Fruit fly (Drosophila melanogaster) whole organism, embryonic: ENCODE results near the gene CG17233.
A peak's percentile ranks its signal among the peaks of the same experiment; 100 is the strongest.

Source experiments
- Abd-B ChIP-seq: fragments of 200-800 bp; sonication (Bioruptor generic); optimal IDR thresholded peaks from 2 replicates; lab custom pipeline; 2018; ENCODE audit warnings: missing biosample characterization, mild to moderate bottlenecking, missing genetic modification characterization, moderate library complexity
- Bdp1 ChIP-seq: fragments of 200-800 bp; sonication (Bioruptor generic); optimal IDR thresholded peaks from 3 replicates; lab custom pipeline; 2016; ENCODE audit warnings: missing biosample characterization, missing genetic modification characterization
- CG10543 ChIP-seq: fragments of 200-800 bp; sonication (Bioruptor generic); optimal IDR thresholded peaks from 3 replicates; lab custom pipeline; 2017; ENCODE audit warnings: missing biosample characterization, mild to moderate bottlenecking, missing genetic modification characterization, moderate library complexity
- CG11504 ChIP-seq: fragments of 200-800 bp; sonication (Bioruptor generic); optimal IDR thresholded peaks from 3 replicates; lab custom pipeline; 2019; ENCODE audit warnings: missing biosample characterization, mild to moderate bottlenecking, missing genetic modification characterization, moderate library complexity
- CG12769 ChIP-seq: fragments of 200-800 bp; sonication (Bioruptor generic); optimal IDR thresholded peaks from 2 replicates; lab custom pipeline; 2019; ENCODE audit warnings: missing biosample characterization, mild to moderate bottlenecking, missing genetic modification characterization, moderate library complexity
- CG15011 ChIP-seq: fragments of 200-800 bp; sonication (Bioruptor generic); optimal IDR thresholded peaks from 3 replicates; lab custom pipeline; 2018; ENCODE audit warnings: missing biosample characterization, mild to moderate bottlenecking, missing genetic modification characterization
- CG17612 ChIP-seq: fragments of 200-800 bp; sonication (Bioruptor generic); IDR thresholded peaks from 2 replicates; pipeline ENCODE4 v1.3.6; 2022; ENCODE audit warnings: missing biosample characterization, missing genetic modification characterization
- CG17802 ChIP-seq: fragments of 200-800 bp; sonication (Bioruptor generic); optimal IDR thresholded peaks from 2 replicates; lab custom pipeline; 2018; ENCODE audit warnings: missing biosample characterization, mild to moderate bottlenecking, missing genetic modification characterization, moderate library complexity
- CG18619 ChIP-seq: fragments of 200-800 bp; sonication (Bioruptor generic); optimal IDR thresholded peaks from 3 replicates; lab custom pipeline; 2017; ENCODE audit warnings: missing biosample characterization, mild to moderate bottlenecking, missing genetic modification characterization
- CG2202 ChIP-seq: fragments of 200-800 bp; sonication (Bioruptor generic); optimal IDR thresholded peaks from 2 replicates; lab custom pipeline; 2018; ENCODE audit warnings: missing biosample characterization, mild to moderate bottlenecking, missing genetic modification characterization
- CG34422 ChIP-seq: fragments of 200-800 bp; sonication (Bioruptor generic); IDR thresholded peaks from 3 replicates; pipeline ENCODE4 v1.3.6; 2022; ENCODE audit warnings: missing biosample characterization, missing genetic modification characterization
- CG5180 ChIP-seq: fragments of 200-800 bp; sonication (Bioruptor generic); optimal IDR thresholded peaks from 3 replicates; lab custom pipeline; 2017; ENCODE audit warnings: missing biosample characterization, missing genetic modification characterization, mild to moderate bottlenecking, moderate library complexity, missing genetic modification reagents
- CG7357 ChIP-seq: fragments of 200-800 bp; sonication (Bioruptor generic); IDR thresholded peaks from 3 replicates; pipeline ENCODE4 v1.3.6; 2022; ENCODE audit warnings: missing biosample characterization, missing genetic modification characterization
- CG9932 ChIP-seq: fragments of 200-800 bp; sonication (Bioruptor generic); IDR thresholded peaks from 2 replicates; pipeline ENCODE4 v1.3.6; 2022; ENCODE audit warnings: missing biosample characterization, missing genetic modification characterization
- Dfd ChIP-seq, 2 experiments: fragments of >200 bp; optimal IDR thresholded peaks; 2 replicates each; lab custom pipeline; 2017; ENCODE audit warnings: missing biosample characterization in 2 of 2, missing genetic modification characterization in 2 of 2
- Ets65A ChIP-seq: fragments of 200-800 bp; sonication (Bioruptor generic); peaks from one replicate; lab custom pipeline; 2016; ENCODE audit warnings: missing biosample characterization, missing genetic modification characterization
- GATAe ChIP-seq: fragments of 200-800 bp; sonication (Bioruptor generic); conservative IDR thresholded peaks from 2 replicates; pipeline ENCODE4 v1.3.6; 2022; ENCODE audit warnings: missing biosample characterization, missing genetic modification characterization
- HmgZ ChIP-seq: fragments of 200-800 bp; sonication (Bioruptor generic); optimal IDR thresholded peaks from 2 replicates; lab custom pipeline; 2018; ENCODE audit warnings: missing biosample characterization, mild to moderate bottlenecking, missing genetic modification characterization
- Hr51 ChIP-seq, 2 experiments: fragments of 200-800 bp; sonication (Bioruptor generic); optimal IDR thresholded peaks; 2 replicates in 1 of 2; 3 replicates in 1 of 2; lab custom pipeline; 2016 to 2018; ENCODE audit warnings: missing biosample characterization in 2 of 2, missing genetic modification characterization in 2 of 2, mild to moderate bottlenecking in 1 of 2, moderate library complexity in 1 of 2
- Med ChIP-seq: fragments of 200-800 bp; sonication (Bioruptor generic); peaks from one replicate; lab custom pipeline; 2016; ENCODE audit warnings: missing biosample characterization, missing genetic modification characterization, mild to moderate bottlenecking, inconsistent platforms, moderate library complexity
- Optix ChIP-seq: fragments of 200-800 bp; sonication (Bioruptor generic); IDR thresholded peaks from 3 replicates; pipeline ENCODE4 v1.3.6; 2022; ENCODE audit warnings: missing biosample characterization, missing genetic modification characterization
- Pdp1 ChIP-seq, 2 experiments: fragments of 200-800 bp; sonication (Bioruptor generic); optimal IDR thresholded peaks; 3 replicates each; lab custom pipeline; 2016; ENCODE audit warnings: missing biosample characterization in 2 of 2, missing genetic modification characterization in 2 of 2, mild to moderate bottlenecking in 1 of 2, moderate library complexity in 1 of 2
- Ptx1 ChIP-seq: fragments of 200-800 bp; sonication (Bioruptor generic); IDR thresholded peaks from 2 replicates; pipeline ENCODE4 v1.3.6; 2022; ENCODE audit warnings: missing biosample characterization, missing genetic modification characterization
- Sox100B ChIP-seq: fragments of 200-800 bp; sonication (Bioruptor generic); optimal IDR thresholded peaks from 3 replicates; lab custom pipeline; 2018; ENCODE audit warnings: missing biosample characterization, mild to moderate bottlenecking, missing genetic modification characterization
- Stat92E ChIP-seq, 3 experiments: fragments of >200 bp in 2 of 3; fragments of 200-800 bp in 1 of 3; sonication (Bioruptor generic) in 1 of 3; optimal IDR thresholded peaks; 2 replicates each; lab custom pipeline; 2017 to 2019; ENCODE audit warnings: missing biosample characterization in 3 of 3, missing genetic modification characterization in 3 of 3, mild to moderate bottlenecking in 1 of 3, moderate library complexity in 1 of 3
- Xbp1 ChIP-seq: fragments of 200-800 bp; sonication (Bioruptor generic); optimal IDR thresholded peaks from 3 replicates; lab custom pipeline; 2016; ENCODE audit warnings: missing biosample characterization, mild to moderate bottlenecking, missing genetic modification characterization
- ap ChIP-seq: fragments of 200-800 bp; sonication (Bioruptor generic); IDR thresholded peaks from 2 replicates; pipeline ENCODE4 v1.3.6; 2022; ENCODE audit warnings: missing biosample characterization, missing genetic modification characterization
- chinmo ChIP-seq: fragments of 200-800 bp; sonication (Bioruptor generic); IDR thresholded peaks from 4 replicates; pipeline ENCODE4 v1.3.6; 2022; ENCODE audit warnings: missing biosample characterization, missing genetic modification characterization; ENCODE audit not compliant: partially characterized antibody
- exex ChIP-seq: fragments of 200-800 bp; sonication (Bioruptor generic); optimal IDR thresholded peaks from 4 replicates; lab custom pipeline; 2018; ENCODE audit warnings: missing biosample characterization, mild to moderate bottlenecking, missing genetic modification characterization, moderate library complexity
- gcm2 ChIP-seq: fragments of 200-800 bp; sonication (Bioruptor generic); optimal IDR thresholded peaks from 2 replicates; lab custom pipeline; 2016; ENCODE audit warnings: missing biosample characterization, missing genetic modification characterization
- gem ChIP-seq: fragments of 200-800 bp; sonication (Bioruptor generic); optimal IDR thresholded peaks from 2 replicates; lab custom pipeline; 2019; ENCODE audit warnings: missing biosample characterization, mild to moderate bottlenecking, missing genetic modification characterization, moderate library complexity
- grau ChIP-seq: fragments of 200-800 bp; optimal IDR thresholded peaks from 3 replicates; lab custom pipeline; 2019; ENCODE audit warnings: missing biosample characterization, mild to moderate bottlenecking, missing genetic modification characterization, moderate library complexity
- gro ChIP-seq: fragments of 200-800 bp; sonication (Bioruptor generic); optimal IDR thresholded peaks from 2 replicates; lab custom pipeline; 2016; ENCODE audit warnings: missing biosample characterization, missing genetic modification characterization
- hth ChIP-seq: fragments of >200 bp; optimal IDR thresholded peaks from 2 replicates; lab custom pipeline; 2017; ENCODE audit warnings: inconsistent platforms
- lbe ChIP-seq: fragments of 200-800 bp; sonication (Bioruptor generic); optimal IDR thresholded peaks from 2 replicates; lab custom pipeline; 2016; ENCODE audit warnings: missing biosample characterization, mild to moderate bottlenecking, missing genetic modification characterization
- pan ChIP-seq, 4 experiments: fragments of >200 bp in 3 of 4; fragments of 200-800 bp in 1 of 4; sonication (Bioruptor generic) in 1 of 4; optimal IDR thresholded peaks in 3 of 4; IDR thresholded peaks in 1 of 4; 2 replicates each; pipeline versions ENCODE4 v1.3.6 to Lab custom; 2017 to 2022; ENCODE audit warnings: missing biosample characterization in 2 of 4, missing genetic modification characterization in 2 of 4, mixed read lengths in 1 of 4
- row ChIP-seq: fragments of 200-800 bp; sonication (Bioruptor generic); IDR thresholded peaks from 3 replicates; pipeline ENCODE4 v1.3.6; 2022; ENCODE audit warnings: missing biosample characterization, missing genetic modification characterization
- sim ChIP-seq: fragments of 200-800 bp; sonication (Bioruptor generic); IDR thresholded peaks from 2 replicates; pipeline ENCODE4 v1.3.6; 2022; ENCODE audit warnings: missing biosample characterization, missing genetic modification characterization
- tgo ChIP-seq: fragments of 200-800 bp; sonication (Bioruptor generic); IDR thresholded peaks from 3 replicates; pipeline ENCODE4 v1.3.6; 2022; ENCODE audit warnings: missing biosample characterization, missing genetic modification characterization
- tx ChIP-seq: fragments of 200-800 bp; sonication (Bioruptor generic); optimal IDR thresholded peaks from 2 replicates; lab custom pipeline; 2016; ENCODE audit warnings: missing biosample characterization, missing genetic modification characterization

CG17233 gene

dm6 chr3L:20193748-20194058 lies 48.0 kb downstream of the CG17233 start (continued):
- TF ChIP-seq hth (lab: Kevin White, UChicago) (no peak), gro (GFP tag; lab: Kevin White, UChicago) (peak; percentile 7), tx (no peak), sim (GFP tag; lab: Robert Waterston, UW) (no peak), CG15011 (no peak)

- 0 out of 3 replicates have a peak, but pooled peaks have one; percentile 15 for TF ChIP-seq tgo (GFP tag; lab: Robert Waterston, UW)
- TF ChIP-seq CG12769 (tag; lab: Kevin White, UChicago): peak; percentile 52
- TF ChIP-seq CG10543 (GFP tag; lab: Kevin White, UChicago): peak; percentile 35
- TF ChIP-seq chinmo (GFP tag; lab: Robert Waterston, UW): 0 out of 4 replicates have a peak, but pooled peaks have one; percentile 51
- TF ChIP-seq CG34422: 0 out of 3 replicates have a peak, but pooled peaks have one; percentile 7
- no peak for TF ChIP-seq gcm2 (GFP tag; lab: Kevin White, UChicago)
- TF ChIP-seq lbe (GFP tag; lab: Kevin White, UChicago): no peak
- no peak for TF ChIP-seq CG2202 (tag; lab: Kevin White, UChicago)
- peak; percentile 57 for TF ChIP-seq Med (GFP tag; lab: Kevin White, UChicago)
- 0 out of 2 replicates have a peak, but pooled peaks have one; percentile 48 for TF ChIP-seq GATAe (GFP tag; lab: Robert Waterston, UW)
- peak; percentile 40 for TF ChIP-seq HmgZ (tag; lab: Kevin White, UChicago)
- peak; percentile 90 for TF ChIP-seq CG5180
- peak; percentile 24; the same call in 1 of the 2 replicates for TF ChIP-seq CG9932
- TF ChIP-seq CG18619: no peak
- peak in 1 of 2 experiments; percentile 6 for TF ChIP-seq Hr51 (GFP tag; optimal IDR thresholded peaks at IDR 0.05; lab: Kevin White, UChicago)
- peak in 1 of 2 experiments; percentile 72 for TF ChIP-seq Pdp1 (GFP tag; optimal IDR thresholded peaks at IDR 0.05; lab: Kevin White, UChicago)
- no peak for TF ChIP-seq CG7357 (GFP tag; lab: Robert Waterston, UW)
- TF ChIP-seq Stat92E (GFP tag; optimal IDR thresholded peaks at IDR 0.05; lab: Kevin White, UChicago): peak in 1 of 3 experiments; percentile 46
- TF ChIP-seq CG11504 (tag; lab: Kevin White, UChicago): peak; percentile 21
- TF ChIP-seq row (GFP tag; lab: Robert Waterston, UW): peak; percentile 27; the same call in 1 of the 3 replicates
- no peak for TF ChIP-seq CG17802 (tag; lab: Kevin White, UChicago)
- TF ChIP-seq grau: peak; percentile 59
- TF ChIP-seq Ptx1 (GFP tag; lab: Robert Waterston, UW): 0 out of 2 replicates have a peak, but pooled peaks have one; percentile 15
- TF ChIP-seq Bdp1 (GFP tag; lab: Kevin White, UChicago): no peak
- peak; percentile 35 for TF ChIP-seq Xbp1 (GFP tag; lab: Kevin White, UChicago)
- TF ChIP-seq pan (optimal IDR thresholded peaks at IDR 0.05; lab: Kevin White, UChicago): no peak
- TF ChIP-seq pan (GFP tag; optimal IDR thresholded peaks at IDR 0.05 in 1 of 2, IDR thresholded peaks at IDR 0.05 in 1 of 2): peak in 1 of 2 experiments; percentile 30
- peak; percentile 22 for TF ChIP-seq gem (tag; lab: Kevin White, UChicago)
- no peak for TF ChIP-seq Sox100B (GFP tag; lab: Kevin White, UChicago)
- TF ChIP-seq Ets65A (GFP tag; lab: Kevin White, UChicago): peak; percentile 61
Measured at dm6 chr3L:20192872-20193747, 48.6 kb downstream of the CG17233 start.

dm6 chr3L:20191848-20192247 lies 49.9 kb downstream of the CG17233 start:
- TF ChIP-seq Dfd (GFP tag; optimal IDR thresholded peaks at IDR 0.05; lab: Kevin White, UChicago): peak in 1 of 2 experiments; percentile 64
- no peak for TF ChIP-seq Optix (GFP tag; lab: Robert Waterston, UW)
- TF ChIP-seq exex (tag; lab: Kevin White, UChicago): no peak
- no peak for TF ChIP-seq ap (GFP tag; lab: Robert Waterston, UW)
- no peak for TF ChIP-seq CG17612 (GFP tag; lab: Robert Waterston, UW)
- TF ChIP-seq Abd-B (GFP tag; lab: Kevin White, UChicago): no peak
